Fruit fly (Drosophila melanogaster) whole organism, embryonic: Measurements from ENCODE around the gene CG16710.
A peak's percentile ranks its signal among the peaks of the same experiment; 100 is the strongest.

Experiments
- CG10565 ChIP-seq: fragments of 200-800 bp; sonication (Bioruptor generic); optimal IDR thresholded peaks from 3 replicates; lab custom pipeline; 2016; ENCODE audit warnings: missing biosample characterization, mild to moderate bottlenecking, missing genetic modification characterization
- CG12236 ChIP-seq: fragments of 200-800 bp; sonication (Bioruptor generic); optimal IDR thresholded peaks from 2 replicates; lab custom pipeline; 2016; ENCODE audit warnings: missing biosample characterization, missing genetic modification characterization
- CG12659 ChIP-seq: fragments of 200-800 bp; sonication (Bioruptor generic); optimal IDR thresholded peaks from 3 replicates; lab custom pipeline; 2017; ENCODE audit warnings: mild to moderate bottlenecking, missing biosample characterization, missing genetic modification reagents, missing genetic modification characterization
- CG13894 ChIP-seq: fragments of 200-800 bp; sonication (Bioruptor generic); optimal IDR thresholded peaks from 3 replicates; lab custom pipeline; 2018; ENCODE audit warnings: missing biosample characterization, mild to moderate bottlenecking, missing genetic modification characterization, moderate library complexity
- CG18262 ChIP-seq: fragments of 200-800 bp; optimal IDR thresholded peaks from 3 replicates; lab custom pipeline; 2019; ENCODE audit warnings: missing biosample characterization, mild to moderate bottlenecking, missing genetic modification characterization, moderate library complexity
- CG2116 ChIP-seq: fragments of 200-800 bp; sonication (Bioruptor generic); optimal IDR thresholded peaks from 3 replicates; lab custom pipeline; 2018; ENCODE audit warnings: missing biosample characterization, mild to moderate bottlenecking, missing genetic modification characterization
- CG3065 ChIP-seq: fragments of 200-800 bp; sonication (Bioruptor generic); optimal IDR thresholded peaks from 2 replicates; lab custom pipeline; 2016; ENCODE audit warnings: missing biosample characterization, missing genetic modification characterization
- CG33213 ChIP-seq: fragments of 200-800 bp; sonication (Bioruptor generic); optimal IDR thresholded peaks from 3 replicates; lab custom pipeline; 2016; ENCODE audit warnings: missing biosample characterization, missing genetic modification characterization
- CG4424 ChIP-seq: fragments of 200-800 bp; sonication (Bioruptor generic); optimal IDR thresholded peaks from 3 replicates; lab custom pipeline; 2016; ENCODE audit warnings: missing biosample characterization, missing genetic modification characterization
- CG4707 ChIP-seq: fragments of 200-800 bp; sonication (Bioruptor generic); optimal IDR thresholded peaks from 2 replicates; lab custom pipeline; 2018; ENCODE audit warnings: missing biosample characterization, mild to moderate bottlenecking, missing genetic modification characterization, moderate library complexity
- CG5180 ChIP-seq: fragments of 200-800 bp; sonication (Bioruptor generic); optimal IDR thresholded peaks from 3 replicates; lab custom pipeline; 2017; ENCODE audit warnings: missing biosample characterization, missing genetic modification characterization, mild to moderate bottlenecking, moderate library complexity, missing genetic modification reagents
- CG5245 ChIP-seq: fragments of 200-800 bp; sonication (Bioruptor generic); optimal IDR thresholded peaks from 3 replicates; lab custom pipeline; 2016; ENCODE audit warnings: missing biosample characterization, missing genetic modification characterization
- CG7372 ChIP-seq: fragments of 200-800 bp; sonication (Bioruptor generic); IDR thresholded peaks from 2 replicates; pipeline ENCODE4 v1.3.6; 2022; ENCODE audit warnings: missing biosample characterization, missing genetic modification characterization
- CG7963 ChIP-seq: fragments of 200-800 bp; sonication (Bioruptor generic); IDR thresholded peaks from 3 replicates; pipeline ENCODE4 v1.3.6; 2022; ENCODE audit warnings: missing biosample characterization, missing genetic modification characterization; ENCODE audit not compliant: partially characterized antibody
- CG8281 ChIP-seq: fragments of 200-800 bp; sonication (Bioruptor generic); optimal IDR thresholded peaks from 2 replicates; lab custom pipeline; 2018; ENCODE audit warnings: missing biosample characterization, mild to moderate bottlenecking, missing genetic modification characterization, moderate library complexity
- CG8478 ChIP-seq: fragments of >200 bp; optimal IDR thresholded peaks from 2 replicates; lab custom pipeline; 2018
- CG9727 ChIP-seq: fragments of 200-800 bp; sonication (Bioruptor generic); optimal IDR thresholded peaks from 3 replicates; lab custom pipeline; 2017; ENCODE audit warnings: missing biosample characterization, mild to moderate bottlenecking, missing genetic modification characterization
- Chrac-16 ChIP-seq: fragments of 200-800 bp; sonication (Bioruptor generic); optimal IDR thresholded peaks from 3 replicates; lab custom pipeline; 2016; ENCODE audit warnings: missing biosample characterization, missing genetic modification characterization
- Dbx ChIP-seq: fragments of 200-800 bp; sonication (Bioruptor generic); IDR thresholded peaks from 3 replicates; pipeline ENCODE4 v1.3.6; 2022; ENCODE audit warnings: missing biosample characterization, missing genetic modification characterization
- Eip74EF ChIP-seq, 2 experiments: fragments of 200-800 bp in 1 of 2; fragments of >200 bp in 1 of 2; sonication (Bioruptor generic) in 1 of 2; optimal IDR thresholded peaks; 2 replicates each; lab custom pipeline; 2017 to 2019; ENCODE audit warnings: missing biosample characterization in 2 of 2, missing genetic modification characterization in 2 of 2, mild to moderate bottlenecking in 1 of 2, moderate library complexity in 1 of 2
- Gsc ChIP-seq: fragments of 200-800 bp; sonication (Bioruptor generic); IDR thresholded peaks from 2 replicates; pipeline ENCODE4 v1.3.6; 2022; ENCODE audit warnings: missing biosample characterization, missing genetic modification characterization
- HLH3B ChIP-seq: fragments of 200-800 bp; sonication (Bioruptor generic); IDR thresholded peaks from 2 replicates; pipeline ENCODE4 v1.3.6; 2022; ENCODE audit warnings: missing biosample characterization, missing genetic modification characterization
- MESR4 ChIP-seq: fragments of 200-800 bp; sonication (Bioruptor generic); optimal IDR thresholded peaks from 2 replicates; lab custom pipeline; 2018; ENCODE audit warnings: missing biosample characterization, mild to moderate bottlenecking, missing genetic modification characterization, moderate library complexity
- NK7.1 ChIP-seq: fragments of 200-800 bp; sonication (Bioruptor generic); optimal IDR thresholded peaks from 3 replicates; lab custom pipeline; 2016; ENCODE audit warnings: missing biosample characterization, missing genetic modification characterization
- Sin3A ChIP-seq: fragments of >200 bp; optimal IDR thresholded peaks from 2 replicates; lab custom pipeline; 2018
- Sry-δ ChIP-seq: fragments of 200-800 bp; sonication (Bioruptor generic); optimal IDR thresholded peaks from 2 replicates; lab custom pipeline; 2016; ENCODE audit warnings: missing biosample characterization, missing genetic modification characterization
- Ssrp ChIP-seq: fragments of 200-800 bp; sonication (Bioruptor generic); optimal IDR thresholded peaks from 2 replicates; lab custom pipeline; 2018; ENCODE audit warnings: missing biosample characterization, mild to moderate bottlenecking, missing genetic modification characterization, moderate library complexity
- crol ChIP-seq: fragments of 200-800 bp; sonication (Bioruptor generic); IDR thresholded peaks from 2 replicates; pipeline ENCODE4 v1.3.6; 2022; ENCODE audit warnings: missing biosample characterization, missing genetic modification characterization
- dpn ChIP-seq, 2 experiments: fragments of 200-800 bp; sonication (Bioruptor generic); optimal IDR thresholded peaks; 3 replicates each; lab custom pipeline; 2016; ENCODE audit warnings: missing biosample characterization in 2 of 2, missing genetic modification characterization in 2 of 2
- exex ChIP-seq: fragments of 200-800 bp; sonication (Bioruptor generic); optimal IDR thresholded peaks from 4 replicates; lab custom pipeline; 2018; ENCODE audit warnings: missing biosample characterization, mild to moderate bottlenecking, missing genetic modification characterization, moderate library complexity
- fd96Cb ChIP-seq: fragments of 200-800 bp; sonication (Bioruptor generic); optimal IDR thresholded peaks from 2 replicates; lab custom pipeline; 2018; ENCODE audit warnings: missing biosample characterization, mild to moderate bottlenecking, missing genetic modification characterization, moderate library complexity
- ftz-f1 ChIP-seq: fragments of 200-800 bp; sonication (Bioruptor generic); optimal IDR thresholded peaks from 2 replicates; lab custom pipeline; 2016; ENCODE audit warnings: missing biosample characterization, missing genetic modification characterization
- gfzf ChIP-seq: fragments of 200-800 bp; sonication (Bioruptor generic); optimal IDR thresholded peaks from 2 replicates; lab custom pipeline; 2016; ENCODE audit warnings: missing biosample characterization, mild to moderate bottlenecking, missing genetic modification characterization, moderate library complexity
- gsb-n ChIP-seq: fragments of 200-800 bp; sonication (Bioruptor generic); optimal IDR thresholded peaks from 3 replicates; lab custom pipeline; 2018; ENCODE audit warnings: missing biosample characterization, mild to moderate bottlenecking, missing genetic modification characterization
- maf-S ChIP-seq: fragments of 200-800 bp; sonication (Bioruptor generic); optimal IDR thresholded peaks from 2 replicates; lab custom pipeline; 2016; ENCODE audit warnings: missing biosample characterization, missing genetic modification characterization
- mam ChIP-seq: fragments of 200-800 bp; sonication (Bioruptor generic); optimal IDR thresholded peaks from 3 replicates; lab custom pipeline; 2016; ENCODE audit warnings: missing biosample characterization, missing genetic modification characterization
- mld ChIP-seq: fragments of 200-800 bp; sonication (Bioruptor generic); IDR thresholded peaks from 3 replicates; pipeline ENCODE4 v1.3.6; 2022; ENCODE audit warnings: missing biosample characterization, missing genetic modification characterization; ENCODE audit not compliant: partially characterized antibody
- nerfin-2 ChIP-seq: fragments of 200-800 bp; sonication (Bioruptor generic); IDR thresholded peaks from 2 replicates; pipeline ENCODE4 v1.3.6; 2022; ENCODE audit warnings: missing biosample characterization, missing genetic modification characterization; ENCODE audit not compliant: partially characterized antibody
- org-1 ChIP-seq: fragments of 200-800 bp; sonication (Bioruptor generic); optimal IDR thresholded peaks from 2 replicates; lab custom pipeline; 2017; ENCODE audit warnings: missing biosample characterization, missing genetic modification characterization
- otp ChIP-seq: fragments of 200-800 bp; sonication (Bioruptor generic); IDR thresholded peaks from 3 replicates; pipeline ENCODE4, ENCODE4 v1.3.6; 2022; ENCODE audit warnings: missing biosample characterization, missing genetic modification characterization
- p53 ChIP-seq: fragments of 200-800 bp; sonication (Bioruptor generic); optimal IDR thresholded peaks from 2 replicates; lab custom pipeline; 2016; ENCODE audit warnings: missing biosample characterization, missing genetic modification characterization
- pfk ChIP-seq: fragments of 200-800 bp; sonication (Bioruptor generic); optimal IDR thresholded peaks from 2 replicates; lab custom pipeline; 2018; ENCODE audit warnings: missing biosample characterization, mild to moderate bottlenecking, missing genetic modification characterization, moderate library complexity
- pita ChIP-seq: fragments of 200-800 bp; sonication (Bioruptor generic); optimal IDR thresholded peaks from 2 replicates; lab custom pipeline; 2017; ENCODE audit warnings: missing biosample characterization, mild to moderate bottlenecking, missing genetic modification characterization
- pros ChIP-seq: fragments of 200-800 bp; sonication (Bioruptor generic); optimal IDR thresholded peaks from 3 replicates; lab custom pipeline; 2019; ENCODE audit warnings: missing biosample characterization, mild to moderate bottlenecking, missing genetic modification characterization, moderate library complexity
- sisA ChIP-seq: fragments of 200-800 bp; sonication (Bioruptor generic); IDR thresholded peaks from 2 replicates; pipeline ENCODE4 v1.3.6; 2022; ENCODE audit warnings: missing biosample characterization, missing genetic modification characterization
- sr ChIP-seq: fragments of 200-800 bp; sonication (Bioruptor generic); IDR thresholded peaks from 3 replicates; pipeline ENCODE4 v1.3.6; 2022; ENCODE audit warnings: missing biosample characterization, missing genetic modification characterization
- ssp ChIP-seq: fragments of 200-800 bp; sonication (Bioruptor generic); IDR thresholded peaks from 2 replicates; pipeline ENCODE4 v1.3.6; 2022; ENCODE audit warnings: missing biosample characterization, missing genetic modification characterization
- tin ChIP-seq: fragments of 200-800 bp; sonication (Bioruptor generic); optimal IDR thresholded peaks from 3 replicates; lab custom pipeline; 2016; ENCODE audit warnings: missing biosample characterization, missing genetic modification characterization
- tx ChIP-seq: fragments of 200-800 bp; sonication (Bioruptor generic); optimal IDR thresholded peaks from 2 replicates; lab custom pipeline; 2016; ENCODE audit warnings: missing biosample characterization, missing genetic modification characterization
- vfl ChIP-seq: fragments of 200-800 bp; sonication (Bioruptor generic); optimal IDR thresholded peaks from 2 replicates; lab custom pipeline; 2016; ENCODE audit warnings: missing biosample characterization, missing genetic modification characterization
- zfh2 ChIP-seq: fragments of 200-800 bp; sonication (Bioruptor generic); optimal IDR thresholded peaks from 2 replicates; lab custom pipeline; 2016; ENCODE audit warnings: missing biosample characterization, missing genetic modification characterization

The CG16710 gene

dm6 chr3R:23652525-23653108 is 29.7 kb upstream of the CG16710 start (continued):
- no peak for TF ChIP-seq pfk (GFP tag; lab: Kevin White, UChicago)
- TF ChIP-seq Gsc (GFP tag; lab: Robert Waterston, UW): no peak
- no peak for TF ChIP-seq pita (GFP tag; lab: Kevin White, UChicago)
- TF ChIP-seq CG4424 (GFP tag; lab: Kevin White, UChicago): peak; percentile 1
- no peak for TF ChIP-seq vfl (GFP tag; lab: Kevin White, UChicago)
- no peak for TF ChIP-seq gsb-n (tag; lab: Kevin White, UChicago)
- no peak for TF ChIP-seq Ssrp (tag; lab: Kevin White, UChicago)
- no peak for TF ChIP-seq nerfin-2 (GFP tag; lab: Robert Waterston, UW)
- no peak for TF ChIP-seq ftz-f1 (GFP tag; lab: Kevin White, UChicago)
- TF ChIP-seq MESR4 (GFP tag; lab: Kevin White, UChicago): no peak
- TF ChIP-seq CG4707: no peak
- TF ChIP-seq Sin3A (lab: Kevin White, UChicago): no peak
- TF ChIP-seq fd96Cb: no peak
- TF ChIP-seq otp (GFP tag; lab: Robert Waterston, UW): 0 out of 3 replicates have a peak, but pooled peaks have one; percentile 49
- TF ChIP-seq CG9727 (GFP tag; lab: Kevin White, UChicago): peak; percentile 55
- peak; percentile 38 for TF ChIP-seq CG12236 (GFP tag; lab: Kevin White, UChicago)
- TF ChIP-seq CG7372 (GFP tag; lab: Robert Waterston, UW): no peak
- TF ChIP-seq CG33213 (GFP tag; lab: Kevin White, UChicago): peak; percentile 60
- peak in 1 of 2 experiments; percentile 7 for TF ChIP-seq Eip74EF (GFP tag; optimal IDR thresholded peaks at IDR 0.05; lab: Kevin White, UChicago)
- no peak for TF ChIP-seq crol (GFP tag; lab: Robert Waterston, UW)
- TF ChIP-seq mam (GFP tag; lab: Kevin White, UChicago): peak; percentile 48
- TF ChIP-seq CG13894: peak; percentile 16
- peak; percentile 77 for TF ChIP-seq CG12659 (GFP tag; lab: Kevin White, UChicago)
- TF ChIP-seq CG3065 (GFP tag; lab: Kevin White, UChicago): no peak
- no peak for TF ChIP-seq sr (GFP tag; lab: Robert Waterston, UW)
- peak; percentile 32 for TF ChIP-seq exex (tag; lab: Kevin White, UChicago)
- TF ChIP-seq ssp (GFP tag; lab: Robert Waterston, UW): no peak
- TF ChIP-seq dpn (GFP tag; optimal IDR thresholded peaks at IDR 0.05; lab: Kevin White, UChicago): peak; percentile 36 to 59
- peak; percentile 42 for TF ChIP-seq CG5180
- no peak for TF ChIP-seq tx (GFP tag; lab: Kevin White, UChicago)
- no peak for TF ChIP-seq gfzf (GFP tag; lab: Kevin White, UChicago)
- no peak for TF ChIP-seq CG10565 (GFP tag; lab: Kevin White, UChicago)
- TF ChIP-seq tin (GFP tag; lab: Kevin White, UChicago): no peak
- no peak for TF ChIP-seq sisA
- no peak for TF ChIP-seq CG5245 (GFP tag; lab: Kevin White, UChicago)
- TF ChIP-seq maf-S (GFP tag; lab: Kevin White, UChicago): peak; percentile 63
- no peak for TF ChIP-seq mld (GFP tag; lab: Robert Waterston, UW)
- peak; percentile 8 for TF ChIP-seq p53
- TF ChIP-seq pros: no peak
- TF ChIP-seq CG18262: no peak
- TF ChIP-seq Sry-δ (GFP tag; lab: Kevin White, UChicago): peak; percentile 18
- peak; percentile 56 for TF ChIP-seq org-1 (GFP tag; lab: Kevin White, UChicago)
- TF ChIP-seq Chrac-16: no peak
- TF ChIP-seq NK7.1 (GFP tag; lab: Kevin White, UChicago): peak; percentile 23
- peak; percentile 54 for TF ChIP-seq zfh2 (GFP tag; lab: Kevin White, UChicago)
- TF ChIP-seq CG7963: no peak
- peak; percentile 24 for TF ChIP-seq CG2116 (GFP tag; lab: Kevin White, UChicago)
- no peak; the same call in 1 of the 2 replicates for TF ChIP-seq HLH3B (GFP tag; lab: Robert Waterston, UW)
- TF ChIP-seq CG8478 (lab: Kevin White, UChicago): no peak
- TF ChIP-seq CG8281: peak; percentile 54
- peak; percentile 86 for TF ChIP-seq Dbx (GFP tag; lab: Robert Waterston, UW)
